Worm (Caenorhabditis elegans) whole organism, L4 larva: ENCODE measurements around the gene lin-9.

Experiments
- F10B5.3 ChIP-seq: sonication (generic microtip); optimal IDR thresholded peaks from 2 replicates; lab custom pipeline; 2016; ENCODE audit warnings: mild to moderate bottlenecking, missing genetic modification characterization, missing compliant biosample characterization
- F26F4.8 ChIP-seq: fragments of 200-800 bp; sonication (Bioruptor generic); conservative IDR thresholded peaks from 2 replicates; pipeline ENCODE4 v1.3.6; 2022; ENCODE audit warnings: missing genetic modification characterization, missing compliant biosample characterization
- F37D6.2 ChIP-seq: sonication (generic microtip); optimal IDR thresholded peaks from 2 replicates; lab custom pipeline; 2016; ENCODE audit warnings: mild to moderate bottlenecking, missing genetic modification characterization, missing compliant biosample characterization
- R02D3.7 ChIP-seq: fragments of 150-350 bp; sonication (generic microtip); optimal IDR thresholded peaks from 3 replicates; lab custom pipeline; 2014; ENCODE audit warnings: missing biosample characterization, missing genetic modification characterization
- T26A8.4 ChIP-seq: fragments of 200-800 bp; sonication (Bioruptor generic); IDR thresholded peaks from 2 replicates; pipeline ENCODE4 v1.3.6; 2022; ENCODE audit warnings: missing genetic modification characterization, missing compliant biosample characterization
- Y75B8A.6 ChIP-seq: fragments of 200-800 bp; sonication (Bioruptor generic); IDR thresholded peaks from 2 replicates; pipeline ENCODE4 v1.3.6; 2022; ENCODE audit warnings: missing genetic modification reagents, missing genetic modification characterization, missing compliant biosample characterization
- ZK337.2 ChIP-seq: fragments of 200-800 bp; sonication (Bioruptor generic); IDR thresholded peaks from 2 replicates; pipeline ENCODE4 v1.3.6; 2022; ENCODE audit warnings: missing genetic modification reagents, missing genetic modification characterization, missing compliant biosample characterization
- ZK546.5 ChIP-seq, 2 experiments: sonication (generic microtip); optimal IDR thresholded peaks; 2 replicates each; lab custom pipeline; 2017; ENCODE audit warnings: missing biosample characterization in 2 of 2, missing genetic modification characterization in 2 of 2
- aha-1 ChIP-seq: fragments of 150-350 bp; peaks from one replicate; lab custom pipeline; 2014; ENCODE audit warnings: missing biosample characterization, missing genetic modification characterization
- aly-2 ChIP-seq: sonication (generic microtip); optimal IDR thresholded peaks from 2 replicates; lab custom pipeline; 2018; ENCODE audit warnings: missing biosample characterization, missing genetic modification characterization
- ama-1 ChIP-seq: fragments of 150-350 bp; optimal IDR thresholded peaks from 2 replicates; lab custom pipeline; 2014; ENCODE audit warnings: inconsistent platforms, mixed read lengths
- ceh-44 ChIP-seq: fragments of 200-800 bp; sonication (Bioruptor generic); IDR thresholded peaks from 2 replicates; pipeline ENCODE4 v1.3.6; 2022; ENCODE audit warnings: missing genetic modification reagents, missing genetic modification characterization, missing compliant biosample characterization
- ceh-82 ChIP-seq: sonication (generic microtip); optimal IDR thresholded peaks from 2 replicates; lab custom pipeline; 2017; ENCODE audit warnings: missing biosample characterization, missing genetic modification characterization
- ctbp-1 ChIP-seq: fragments of 200-800 bp; sonication (Bioruptor generic); IDR thresholded peaks from 2 replicates; pipeline ENCODE4 v1.3.6; 2022; ENCODE audit warnings: missing genetic modification reagents, missing genetic modification characterization, missing compliant biosample characterization
- daf-19 ChIP-seq: fragments of 200-800 bp; sonication (Bioruptor generic); conservative IDR thresholded peaks from 2 replicates; pipeline ENCODE4 v1.3.6; 2022; ENCODE audit warnings: missing genetic modification characterization, missing compliant biosample characterization
- dmd-6 ChIP-seq: fragments of 200-800 bp; sonication (Bioruptor generic); IDR thresholded peaks from 2 replicates; pipeline ENCODE4 v1.3.6; 2022; ENCODE audit warnings: missing genetic modification reagents, missing genetic modification characterization, missing compliant biosample characterization
- dve-1 ChIP-seq: sonication (generic microtip); optimal IDR thresholded peaks from 2 replicates; lab custom pipeline; 2017; ENCODE audit warnings: antibody characterized with exemption, mild to moderate bottlenecking, missing genetic modification characterization, missing compliant biosample characterization; ENCODE audit not compliant: insufficient read depth
- egl-27 ChIP-seq: sonication (generic microtip); optimal IDR thresholded peaks from 3 replicates; lab custom pipeline; 2017; ENCODE audit warnings: missing biosample characterization, missing genetic modification reagents, missing genetic modification characterization
- egl-43 ChIP-seq: fragments of 200-800 bp; sonication (Bioruptor generic); IDR thresholded peaks from 2 replicates; pipeline ENCODE4 v1.3.6; 2022; ENCODE audit warnings: missing genetic modification reagents, missing genetic modification characterization, missing compliant biosample characterization
- fkh-10 ChIP-seq: fragments of 150-350 bp; optimal IDR thresholded peaks from 2 replicates; lab custom pipeline; 2014; ENCODE audit warnings: missing biosample characterization, missing genetic modification reagents, missing genetic modification characterization
- gei-8 ChIP-seq: fragments of 200-800 bp; sonication (Bioruptor generic); optimal IDR thresholded peaks from 2 replicates; lab custom pipeline; 2018; ENCODE audit warnings: mild to moderate bottlenecking, missing genetic modification characterization, missing compliant biosample characterization
- hif-1 ChIP-seq, 2 experiments: sonication (generic microtip); optimal IDR thresholded peaks; 2 replicates each; lab custom pipeline; 2016 to 2017; ENCODE audit warnings: missing compliant biosample characterization in 2 of 2, missing genetic modification characterization in 2 of 2, missing genetic modification reagents in 2 of 2, missing genotype in 2 of 2, mild to moderate bottlenecking in 1 of 2
- hmg-1.1 ChIP-seq: fragments of 200-800 bp; sonication (Bioruptor generic); IDR thresholded peaks from 2 replicates; pipeline ENCODE4 v1.3.6; 2022; ENCODE audit warnings: missing genetic modification reagents, missing genetic modification characterization, missing compliant biosample characterization
- lin-38 ChIP-seq: fragments of 200-800 bp; sonication (Bioruptor generic); IDR thresholded peaks from 2 replicates; pipeline ENCODE4 v1.3.6; 2022; ENCODE audit warnings: missing genetic modification reagents, missing genetic modification characterization, missing compliant biosample characterization
- lin-39 ChIP-seq: fragments of 150-350 bp; optimal IDR thresholded peaks from 2 replicates; lab custom pipeline; 2014; ENCODE audit warnings: missing biosample characterization, missing genetic modification reagents, missing genetic modification characterization
- lir-3 ChIP-seq: sonication (generic microtip); optimal IDR thresholded peaks from 2 replicates; lab custom pipeline; 2016; ENCODE audit warnings: mild to moderate bottlenecking, missing genetic modification characterization, missing compliant biosample characterization
- mep-1 ChIP-seq: fragments of 150-350 bp; sonication (generic microtip); optimal IDR thresholded peaks from 3 replicates; lab custom pipeline; 2014; ENCODE audit warnings: missing biosample characterization, missing genetic modification characterization
- mes-2 ChIP-seq: sonication (generic microtip); optimal IDR thresholded peaks from 2 replicates; lab custom pipeline; 2016; ENCODE audit warnings: missing genotype, mild to moderate bottlenecking, missing genetic modification characterization, missing compliant biosample characterization; ENCODE audit not compliant: poor library complexity, severe bottlenecking
- mxl-2 ChIP-seq: fragments of 200-800 bp; sonication (Bioruptor generic); conservative IDR thresholded peaks from 2 replicates; pipeline ENCODE4 v1.3.6; 2022; ENCODE audit warnings: missing genetic modification reagents, missing genetic modification characterization, missing compliant biosample characterization
- mxl-3 ChIP-seq: fragments of 200-800 bp; sonication (Bioruptor generic); optimal IDR thresholded peaks from 2 replicates; lab custom pipeline; 2018; ENCODE audit warnings: mild to moderate bottlenecking, missing genetic modification characterization, missing compliant biosample characterization
- nhr-11 ChIP-seq: fragments of 150-350 bp; optimal IDR thresholded peaks from 2 replicates; lab custom pipeline; 2014; ENCODE audit warnings: missing biosample characterization, missing genetic modification characterization
- nhr-111 ChIP-seq: fragments of 200-800 bp; sonication (Bioruptor generic); optimal IDR thresholded peaks from 2 replicates; lab custom pipeline; 2018; ENCODE audit warnings: mild to moderate bottlenecking, missing genetic modification characterization, missing compliant biosample characterization
- nhr-25 ChIP-seq: sonication (generic microtip); optimal IDR thresholded peaks from 2 replicates; lab custom pipeline; 2017; ENCODE audit warnings: missing genetic modification characterization, mild to moderate bottlenecking, missing compliant biosample characterization, antibody characterized with exemption, moderate library complexity, borderline replicate concordance; ENCODE audit not compliant: insufficient read depth
- nhr-48 ChIP-seq: sonication (generic microtip); optimal IDR thresholded peaks from 2 replicates; lab custom pipeline; 2016; ENCODE audit warnings: mild to moderate bottlenecking, missing genetic modification characterization, missing compliant biosample characterization
- php-3 ChIP-seq: fragments of 200-800 bp; sonication (Bioruptor generic); IDR thresholded peaks from 2 replicates; pipeline ENCODE4 v1.3.6; 2022; ENCODE audit warnings: missing genetic modification reagents, missing genetic modification characterization, missing compliant biosample characterization
- pqm-1 ChIP-seq: sonication (generic microtip); optimal IDR thresholded peaks from 2 replicates; lab custom pipeline; 2017; ENCODE audit warnings: missing biosample characterization, missing genetic modification characterization
- rbr-2 ChIP-seq: sonication (generic microtip); optimal IDR thresholded peaks from 2 replicates; lab custom pipeline; 2016; ENCODE audit warnings: missing genotype, missing genetic modification characterization, missing compliant biosample characterization
- sdz-12 ChIP-seq: fragments of 200-800 bp; sonication (Bioruptor generic); optimal IDR thresholded peaks from 2 replicates; lab custom pipeline; 2018; ENCODE audit warnings: mild to moderate bottlenecking, missing genetic modification characterization, missing compliant biosample characterization
- set-16 ChIP-seq: fragments of 200-800 bp; sonication (Bioruptor generic); IDR thresholded peaks from 2 replicates; pipeline ENCODE4 v1.3.6; 2022; ENCODE audit warnings: missing genetic modification reagents, missing genetic modification characterization, missing compliant biosample characterization
- skn-1 ChIP-seq: fragments of 150-350 bp; optimal IDR thresholded peaks from 2 replicates; lab custom pipeline; 2014; ENCODE audit warnings: missing biosample characterization, missing genetic modification characterization
- snpc-4 ChIP-seq: fragments of 150-350 bp; optimal IDR thresholded peaks from 2 replicates; lab custom pipeline; 2014; ENCODE audit warnings: missing biosample characterization, missing genetic modification characterization
- spr-1 ChIP-seq: sonication (generic microtip); optimal IDR thresholded peaks from 2 replicates; lab custom pipeline; 2016; ENCODE audit warnings: mild to moderate bottlenecking, missing genetic modification characterization, missing compliant biosample characterization
- tra-1 ChIP-seq: fragments of 200-800 bp; sonication (Bioruptor generic); IDR thresholded peaks from 2 replicates; pipeline ENCODE4 v1.3.6; 2022; ENCODE audit warnings: missing genetic modification reagents, missing genetic modification characterization, missing compliant biosample characterization
- unc-39 ChIP-seq: sonication (generic microtip); optimal IDR thresholded peaks from 2 replicates; lab custom pipeline; 2017; ENCODE audit warnings: missing biosample characterization, missing genetic modification characterization
- vab-7 ChIP-seq: fragments of 200-800 bp; sonication (Bioruptor generic); IDR thresholded peaks from 2 replicates; pipeline ENCODE4 v1.3.6; 2022; ENCODE audit warnings: missing genetic modification reagents, missing genetic modification characterization, missing compliant biosample characterization
- zfp-2 ChIP-seq: sonication (generic microtip); optimal IDR thresholded peaks from 2 replicates; lab custom pipeline; 2016; ENCODE audit warnings: mild to moderate bottlenecking, missing genetic modification characterization, missing compliant biosample characterization
- ztf-7 ChIP-seq: fragments of 150-350 bp; optimal IDR thresholded peaks from 2 replicates; lab custom pipeline; 2014; ENCODE audit warnings: missing biosample characterization, missing genetic modification characterization

The lin-9 gene

DNA sequence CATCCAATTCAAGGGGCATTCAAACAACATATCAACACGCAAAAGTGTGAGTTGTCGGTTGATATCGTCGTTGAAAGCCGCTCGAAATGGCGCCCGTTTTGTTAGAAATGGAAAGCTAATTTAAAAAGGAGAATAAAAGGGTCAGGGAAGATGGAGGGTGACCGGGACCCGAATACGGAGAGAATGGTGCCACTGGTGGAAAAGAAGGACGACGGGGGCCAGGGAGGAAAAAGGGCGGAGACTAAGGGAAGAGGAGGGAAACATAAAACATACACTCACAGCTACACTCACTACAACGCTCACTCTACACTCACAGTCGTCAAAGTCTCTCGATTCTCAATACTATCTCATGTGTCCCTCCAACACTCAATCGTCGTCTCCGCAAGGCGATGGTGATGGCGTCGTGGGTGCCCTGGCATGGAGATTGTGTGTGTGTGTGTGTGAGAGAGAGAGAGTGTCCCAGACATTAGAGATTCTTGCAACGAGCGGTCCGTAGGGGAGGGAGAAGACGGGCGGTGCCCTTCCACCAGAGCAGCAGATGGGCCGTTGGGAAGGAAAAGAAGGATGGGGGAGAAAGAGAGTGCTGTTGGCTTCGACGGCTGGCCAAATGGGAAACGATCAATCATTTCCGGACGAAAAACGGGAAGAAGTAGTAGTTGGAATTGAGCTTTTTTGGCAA is 29.8 kb downstream of the lin-9 start (continued):
- TF ChIP-seq hif-1 (tag; optimal IDR thresholded peaks at IDR 0.05; lab: Kevin White, UChicago) (peak in 1 of 2 experiments; percentile 55), vab-7 (peak; percentile 37; the same call in 1 of the 2 replicates), aha-1 (tag; lab: Kevin White, UChicago) (peak; percentile 98), nhr-11 (peak; percentile 87), mxl-3 (GFP tag; lab: Kevin White, UChicago) (peak; percentile 43), ceh-44 (no peak), fkh-10 (GFP tag; lab: Kevin White, UChicago) (peak; percentile 61), T26A8.4 (GFP tag; lab: Robert Waterston, UW) (peak; percentile 36; the same call in 1 of the 2 replicates), zfp-2 (tag; lab: Kevin White, UChicago) (peak; percentile 31), ZK546.5 (tag; optimal IDR thresholded peaks at IDR 0.05; lab: Kevin White, UChicago) (no peak), daf-19 (GFP tag; lab: Robert Waterston, UW) (no peak), set-16 (GFP tag; lab: Robert Waterston, UW) (peak; percentile 82), nhr-25 (tag; lab: Kevin White, UChicago) (peak; percentile 12), tra-1 (0 out of 2 replicates have a peak, but pooled peaks have one; percentile 5), pqm-1 (tag; lab: Kevin White, UChicago) (no peak), nhr-111 (GFP tag; lab: Kevin White, UChicago) (peak; percentile 32), hmg-1.1 (GFP tag; lab: Robert Waterston, UW) (peak; percentile 86), ztf-7 (peak; percentile 22), gei-8 (GFP tag; lab: Kevin White, UChicago) (peak; percentile 23), mep-1 (peak; percentile 93), rbr-2 (tag; lab: Kevin White, UChicago) (peak; percentile 87), mxl-2 (no peak), F10B5.3 (tag; lab: Kevin White, UChicago) (peak; percentile 21), dmd-6 (GFP tag; lab: Robert Waterston, UW) (peak; percentile 25), dve-1 (tag; lab: Kevin White, UChicago) (peak; percentile 38), sdz-12 (GFP tag; lab: Kevin White, UChicago) (no peak), ama-1 (lab: Kevin White, UChicago) (peak; percentile 94), mes-2 (tag; lab: Kevin White, UChicago) (peak; percentile 60), nhr-48 (tag; lab: Kevin White, UChicago) (peak; percentile 36)
- TF ChIP-seq, all 104 proteins: peak for 38

DNA sequence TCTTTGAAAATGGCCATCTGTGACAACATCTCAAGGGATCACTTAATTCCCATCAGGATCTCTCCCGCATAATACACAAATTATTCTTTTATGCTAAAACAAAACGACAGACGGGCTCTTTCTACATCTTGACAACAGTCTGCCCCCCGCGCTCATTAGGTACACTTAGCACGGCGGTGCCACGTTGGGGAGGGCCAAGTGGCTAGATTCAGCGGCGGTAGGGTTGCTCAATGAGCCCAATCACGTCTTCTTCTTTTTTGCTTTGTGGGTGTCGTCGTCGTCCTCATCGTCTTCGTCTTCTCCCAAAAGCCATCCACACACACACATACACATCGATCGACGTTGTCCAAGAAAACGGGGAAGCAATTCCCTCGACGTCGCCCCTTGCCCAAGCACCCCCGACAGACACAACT is 30.9 kb downstream of the lin-9 start:
- TF ChIP-seq egl-27 (no peak), mep-1 (peak; percentile 6), tra-1 (no peak), F37D6.2 (tag; lab: Kevin White, UChicago) (peak; percentile 47), snpc-4 (tag; lab: Kevin White, UChicago) (no peak), pqm-1 (tag; lab: Kevin White, UChicago) (no peak), nhr-48 (tag; lab: Kevin White, UChicago) (no peak), spr-1 (tag; lab: Kevin White, UChicago) (no peak), php-3 (GFP tag; lab: Robert Waterston, UW) (no peak), lin-39 (tag; lab: Kevin White, UChicago) (no peak), aly-2 (tag; lab: Kevin White, UChicago) (no peak), F26F4.8 (0 out of 2 replicates have a peak, but pooled peaks have one; percentile 58), lin-38 (no peak), zfp-2 (tag; lab: Kevin White, UChicago) (no peak), ZK337.2 (GFP tag; lab: Robert Waterston, UW) (no peak), dve-1 (tag; lab: Kevin White, UChicago) (no peak), unc-39 (tag; lab: Kevin White, UChicago) (no peak), mes-2 (tag; lab: Kevin White, UChicago) (no peak), ZK546.5 (tag; optimal IDR thresholded peaks at IDR 0.05; lab: Kevin White, UChicago) (no peak), R02D3.7 (tag; lab: Kevin White, UChicago) (no peak), nhr-25 (tag; lab: Kevin White, UChicago) (no peak), skn-1 (tag; lab: Kevin White, UChicago) (no peak), T26A8.4 (GFP tag; lab: Robert Waterston, UW) (peak; percentile 40; the same call in 1 of the 2 replicates), Y75B8A.6 (GFP tag; lab: Robert Waterston, UW) (no peak), lir-3 (tag; lab: Kevin White, UChicago) (no peak), set-16 (GFP tag; lab: Robert Waterston, UW) (no peak; the same call in 1 of the 2 replicates), vab-7 (peak; percentile 48), ceh-82 (no peak), ctbp-1 (GFP tag; lab: Robert Waterston, UW) (peak; percentile 72; the same call in 1 of the 2 replicates), egl-43 (GFP tag; lab: Robert Waterston, UW) (peak; percentile 61; the same call in 1 of the 2 replicates)
